Fruit fly (Drosophila melanogaster): ENCODE measurements around the gene Rph.

Gene Rph

dm6 chrX:10767350-10768005, 10.0 kb upstream of the Rph start (continued):
- TF ChIP-seq danr (GFP tag; IDR thresholded peaks at IDR 0.05), result no peak
- TF ChIP-seq ftz-f1 (GFP tag; optimal IDR thresholded peaks at IDR 0.05), result no peak
- peak; percentile 13 for TF ChIP-seq twi (tag; optimal IDR thresholded peaks at IDR 0.05)
- TF ChIP-seq ase (GFP tag; IDR thresholded peaks at IDR 0.05), result peak; percentile 68; the same call in 2 of the 3 replicates
- peak; percentile 88 for TF ChIP-seq CG8478 (optimal IDR thresholded peaks at IDR 0.05)
- TF ChIP-seq Atf3 (GFP tag; optimal IDR thresholded peaks at IDR 0.05), result peak; percentile 30
- TF ChIP-seq CG8359 (GFP tag; optimal IDR thresholded peaks at IDR 0.05; ENCODE audit: borderline replicate concordance), result peak; percentile 23
- peak; percentile 42; the same call in 2 of the 4 replicates for TF ChIP-seq Gug (GFP tag; IDR thresholded peaks at IDR 0.05)
- peak; percentile 47 for TF ChIP-seq al (GFP tag; IDR thresholded peaks at IDR 0.05)
- TF ChIP-seq Taf1 (GFP tag; IDR thresholded peaks at IDR 0.05), result no peak
- no peak for TF ChIP-seq CG17802 (tag; optimal IDR thresholded peaks at IDR 0.05)
- TF ChIP-seq ato (GFP tag; IDR thresholded peaks at IDR 0.05; ENCODE audit: partially characterized antibody), result no peak
- TF ChIP-seq dati (GFP tag; IDR thresholded peaks at IDR 0.05), result no peak
- peak; percentile 19 for TF ChIP-seq ewg (GFP tag; optimal IDR thresholded peaks at IDR 0.05)
- peak; percentile 60 for TF ChIP-seq CG17359 (tag; optimal IDR thresholded peaks at IDR 0.05)
- TF ChIP-seq CG9817 (tag; optimal IDR thresholded peaks at IDR 0.05), result peak; percentile 55
- no peak for TF ChIP-seq Hr78 (GFP tag; optimal IDR thresholded peaks at IDR 0.05)
- no peak for TF ChIP-seq fru (optimal IDR thresholded peaks at IDR 0.05)
- TF ChIP-seq pho (GFP tag; optimal IDR thresholded peaks at IDR 0.05), result peak; percentile 78
- no peak for TF ChIP-seq sens-2 (GFP tag; IDR thresholded peaks at IDR 0.05)
- TF ChIP-seq Camta (GFP tag; optimal IDR thresholded peaks at IDR 0.05), result no peak
- peak; percentile 70 for TF ChIP-seq zfh2 (GFP tag; optimal IDR thresholded peaks at IDR 0.05)
- no peak for TF ChIP-seq btn (GFP tag; optimal IDR thresholded peaks at IDR 0.05)
- no peak for TF ChIP-seq amos (GFP tag; IDR thresholded peaks at IDR 0.05; ENCODE audit: partially characterized antibody)
- peak; percentile 61 for TF ChIP-seq CG30403 (GFP tag; optimal IDR thresholded peaks at IDR 0.05)
- TF ChIP-seq Nf-YB (GFP tag; optimal IDR thresholded peaks at IDR 0.05), result peak; percentile 25
- peak; percentile 80 for TF ChIP-seq Rfx (GFP tag; IDR thresholded peaks at IDR 0.05)
- TF ChIP-seq salm (tag; optimal IDR thresholded peaks at IDR 0.05), result peak; percentile 1
- peak; percentile 47; the same call in 2 of the 3 replicates for TF ChIP-seq tgo (GFP tag; IDR thresholded peaks at IDR 0.05)
- TF ChIP-seq CG9797 (GFP tag; optimal IDR thresholded peaks at IDR 0.05), result no peak
- TF ChIP-seq MBD-R2 (GFP tag; IDR thresholded peaks at IDR 0.05), result no peak; the same call in 1 of the 2 replicates
- peak; percentile 31 for TF ChIP-seq Fer2 (tag; optimal IDR thresholded peaks at IDR 0.05)
- peak; percentile 70; the same call in 1 of the 3 replicates for TF ChIP-seq CG34422 (GFP tag; IDR thresholded peaks at IDR 0.05)
- TF ChIP-seq CG10543 (GFP tag; optimal IDR thresholded peaks at IDR 0.05), result peak; percentile 79
- peak; percentile 72 for TF ChIP-seq dysf (GFP tag; IDR thresholded peaks at IDR 0.05)
- peak; percentile 43 for TF ChIP-seq CG12659 (GFP tag; optimal IDR thresholded peaks at IDR 0.05)
- TF ChIP-seq CG6854 (GFP tag; optimal IDR thresholded peaks at IDR 0.05), result no peak
- TF ChIP-seq CG10462 (GFP tag; optimal IDR thresholded peaks at IDR 0.05), result no peak
- peak; percentile 75 for TF ChIP-seq Side (GFP tag; optimal IDR thresholded peaks at IDR 0.05)
- peak; percentile 53 for TF ChIP-seq tap (tag; optimal IDR thresholded peaks at IDR 0.05)
- TF ChIP-seq CG33557 (GFP tag; optimal IDR thresholded peaks at IDR 0.05), result no peak
- TF ChIP-seq ttk (GFP tag; IDR thresholded peaks at IDR 0.05), result 0 out of 2 replicates have a peak, but pooled peaks have one; percentile 26
- peak; percentile 52 for TF ChIP-seq pnt (GFP tag; optimal IDR thresholded peaks at IDR 0.05)
- no peak for TF ChIP-seq Hey (tag; optimal IDR thresholded peaks at IDR 0.05)
- 0 out of 2 replicates have a peak, but pooled peaks have one; percentile 5 for TF ChIP-seq stc (GFP tag; IDR thresholded peaks at IDR 0.05)
- TF ChIP-seq CG6254 (GFP tag; optimal IDR thresholded peaks at IDR 0.05), result peak; percentile 28
- peak; percentile 11; the same call in 1 of the 2 replicates for TF ChIP-seq CG32772 (GFP tag; IDR thresholded peaks at IDR 0.05)
- peak; percentile 43 for TF ChIP-seq CG1603 (tag; optimal IDR thresholded peaks at IDR 0.05)
- TF ChIP-seq Ravus (GFP tag; IDR thresholded peaks at IDR 0.05), result no peak
- TF ChIP-seq wor (GFP tag; IDR thresholded peaks at IDR 0.05), result no peak

All from whole organism, embryonic.